Fruit fly (Drosophila melanogaster) whole organism, embryonic: ENCODE results near the gene CG31388.

Source experiments
- Aef1 ChIP-seq: fragments of 200-800 bp; sonication (Bioruptor generic); IDR thresholded peaks from 3 replicates; pipeline ENCODE4 v1.3.6; 2022; ENCODE audit warnings: missing biosample characterization, missing genetic modification characterization
- Bdp1 ChIP-seq: fragments of 200-800 bp; sonication (Bioruptor generic); optimal IDR thresholded peaks from 3 replicates; lab custom pipeline; 2016; ENCODE audit warnings: missing biosample characterization, missing genetic modification characterization
- CG10979 ChIP-seq: fragments of 200-800 bp; sonication (Bioruptor generic); optimal IDR thresholded peaks from 2 replicates; lab custom pipeline; 2018; ENCODE audit warnings: missing biosample characterization, mild to moderate bottlenecking, missing genetic modification characterization, moderate library complexity
- CG12236 ChIP-seq: fragments of 200-800 bp; sonication (Bioruptor generic); optimal IDR thresholded peaks from 2 replicates; lab custom pipeline; 2016; ENCODE audit warnings: missing biosample characterization, missing genetic modification characterization
- CG15073 ChIP-seq: fragments of 200-800 bp; sonication (Bioruptor generic); optimal IDR thresholded peaks from 2 replicates; lab custom pipeline; 2016; ENCODE audit warnings: missing biosample characterization, missing genetic modification characterization
- CG15696 ChIP-seq: fragments of 200-800 bp; sonication (Bioruptor generic); optimal IDR thresholded peaks from 2 replicates; lab custom pipeline; 2019; ENCODE audit warnings: missing biosample characterization, mild to moderate bottlenecking, missing genetic modification characterization, moderate library complexity
- CG18011 ChIP-seq: fragments of 200-800 bp; sonication (Bioruptor generic); optimal IDR thresholded peaks from 2 replicates; lab custom pipeline; 2017; ENCODE audit warnings: missing biosample characterization, missing genetic modification characterization, mild to moderate bottlenecking, moderate library complexity, missing genotype
- CG32772 ChIP-seq: fragments of 200-800 bp; sonication (Bioruptor generic); IDR thresholded peaks from 2 replicates; pipeline ENCODE4 v1.3.6; 2022; ENCODE audit warnings: missing biosample characterization, missing genetic modification characterization
- CG4730 ChIP-seq: fragments of 200-800 bp; sonication (Bioruptor generic); IDR thresholded peaks from 2 replicates; pipeline ENCODE4 v1.3.6; 2022; ENCODE audit warnings: missing biosample characterization, missing genetic modification characterization
- CG7372 ChIP-seq: fragments of 200-800 bp; sonication (Bioruptor generic); IDR thresholded peaks from 2 replicates; pipeline ENCODE4 v1.3.6; 2022; ENCODE audit warnings: missing biosample characterization, missing genetic modification characterization
- CG8281 ChIP-seq: fragments of 200-800 bp; sonication (Bioruptor generic); optimal IDR thresholded peaks from 2 replicates; lab custom pipeline; 2018; ENCODE audit warnings: missing biosample characterization, mild to moderate bottlenecking, missing genetic modification characterization, moderate library complexity
- Drgx ChIP-seq: fragments of 200-800 bp; sonication (Bioruptor generic); IDR thresholded peaks from 2 replicates; pipeline ENCODE4 v1.3.6; 2022; ENCODE audit warnings: missing biosample characterization, missing genetic modification characterization
- Jarid2 ChIP-seq: fragments of 200-800 bp; sonication (Bioruptor generic); optimal IDR thresholded peaks from 3 replicates; lab custom pipeline; 2017; ENCODE audit warnings: mild to moderate bottlenecking, missing biosample characterization, missing genetic modification reagents, missing genetic modification characterization
- Lpt ChIP-seq: fragments of >200 bp; optimal IDR thresholded peaks from 2 replicates; lab custom pipeline; 2018; ENCODE audit warnings: missing biosample characterization, missing genetic modification characterization
- MESR4 ChIP-seq: fragments of 200-800 bp; sonication (Bioruptor generic); optimal IDR thresholded peaks from 2 replicates; lab custom pipeline; 2018; ENCODE audit warnings: missing biosample characterization, mild to moderate bottlenecking, missing genetic modification characterization, moderate library complexity
- Mrtf ChIP-seq: fragments of 200-800 bp; sonication (Bioruptor generic); IDR thresholded peaks from 3 replicates; pipeline ENCODE4 v1.3.6; 2022; ENCODE audit warnings: missing biosample characterization, missing genetic modification characterization
- NFAT ChIP-seq: fragments of 200-800 bp; sonication (Bioruptor generic); IDR thresholded peaks from 2 replicates; pipeline ENCODE4 v1.3.6; 2022; ENCODE audit warnings: missing biosample characterization, missing genetic modification characterization
- Nf-YB ChIP-seq: fragments of 200-800 bp; sonication (Bioruptor generic); optimal IDR thresholded peaks from 3 replicates; lab custom pipeline; 2019; ENCODE audit warnings: missing biosample characterization, mild to moderate bottlenecking, missing genetic modification characterization, moderate library complexity
- Oli ChIP-seq: fragments of 200-800 bp; sonication (Bioruptor generic); optimal IDR thresholded peaks from 2 replicates; lab custom pipeline; 2018; ENCODE audit warnings: missing biosample characterization, mild to moderate bottlenecking, missing genetic modification characterization, moderate library complexity
- Pdp1 ChIP-seq, 2 experiments: fragments of 200-800 bp; sonication (Bioruptor generic); optimal IDR thresholded peaks; 3 replicates each; lab custom pipeline; 2016; ENCODE audit warnings: missing biosample characterization in 2 of 2, missing genetic modification characterization in 2 of 2, mild to moderate bottlenecking in 1 of 2, moderate library complexity in 1 of 2
- Rfx ChIP-seq: fragments of 200-800 bp; sonication (Bioruptor generic); IDR thresholded peaks from 2 replicates; pipeline ENCODE4 v1.3.6; 2022; ENCODE audit warnings: missing biosample characterization, missing genetic modification characterization
- Vsx1 ChIP-seq: fragments of 200-800 bp; sonication (Bioruptor generic); optimal IDR thresholded peaks from 2 replicates; lab custom pipeline; 2017; ENCODE audit warnings: missing biosample characterization, mild to moderate bottlenecking, missing genetic modification characterization, missing genetic modification reagents
- ap ChIP-seq: fragments of 200-800 bp; sonication (Bioruptor generic); IDR thresholded peaks from 2 replicates; pipeline ENCODE4 v1.3.6; 2022; ENCODE audit warnings: missing biosample characterization, missing genetic modification characterization
- ato ChIP-seq: fragments of 200-800 bp; sonication (Bioruptor generic); IDR thresholded peaks from 2 replicates; pipeline ENCODE4 v1.3.6; 2022; ENCODE audit warnings: missing biosample characterization, missing genetic modification characterization; ENCODE audit not compliant: partially characterized antibody
- bigmax ChIP-seq: fragments of 200-800 bp; sonication (Bioruptor generic); optimal IDR thresholded peaks from 2 replicates; lab custom pipeline; 2018; ENCODE audit warnings: missing biosample characterization, mild to moderate bottlenecking, missing genetic modification characterization
- br ChIP-seq: fragments of >200 bp; optimal IDR thresholded peaks from 2 replicates; lab custom pipeline; 2017
- btn ChIP-seq: fragments of 200-800 bp; sonication (Bioruptor generic); optimal IDR thresholded peaks from 2 replicates; lab custom pipeline; 2016; ENCODE audit warnings: missing biosample characterization, missing genetic modification characterization
- crol ChIP-seq: fragments of 200-800 bp; sonication (Bioruptor generic); IDR thresholded peaks from 2 replicates; pipeline ENCODE4 v1.3.6; 2022; ENCODE audit warnings: missing biosample characterization, missing genetic modification characterization
- da ChIP-seq: fragments of 200-800 bp; sonication (Bioruptor generic); optimal IDR thresholded peaks from 2 replicates; lab custom pipeline; 2016; ENCODE audit warnings: missing biosample characterization, missing genetic modification characterization
- dmrt99B ChIP-seq: fragments of 200-800 bp; sonication (Bioruptor generic); optimal IDR thresholded peaks from 2 replicates; lab custom pipeline; 2018; ENCODE audit warnings: missing biosample characterization, mild to moderate bottlenecking, missing genetic modification characterization, moderate library complexity
- dysf ChIP-seq: fragments of 200-800 bp; sonication (Bioruptor generic); IDR thresholded peaks from 3 replicates; pipeline ENCODE4 v1.3.6; 2022; ENCODE audit warnings: missing biosample characterization, missing genetic modification characterization
- en ChIP-seq: fragments of 200-800 bp; sonication (Bioruptor generic); optimal IDR thresholded peaks from 2 replicates; lab custom pipeline; 2016; ENCODE audit warnings: missing biosample characterization, missing genetic modification characterization
- ftz-f1 ChIP-seq: fragments of 200-800 bp; sonication (Bioruptor generic); optimal IDR thresholded peaks from 2 replicates; lab custom pipeline; 2016; ENCODE audit warnings: missing biosample characterization, missing genetic modification characterization
- gro ChIP-seq: fragments of 200-800 bp; sonication (Bioruptor generic); optimal IDR thresholded peaks from 2 replicates; lab custom pipeline; 2016; ENCODE audit warnings: missing biosample characterization, missing genetic modification characterization
- jigr1 ChIP-seq: fragments of 200-800 bp; sonication (Bioruptor generic); IDR thresholded peaks from 3 replicates; pipeline ENCODE4 v1.3.6; 2022; ENCODE audit warnings: missing biosample characterization, missing genetic modification characterization
- ken ChIP-seq: fragments of 200-800 bp; sonication (Bioruptor generic); IDR thresholded peaks from 3 replicates; pipeline ENCODE4 v1.3.6; 2022; ENCODE audit warnings: missing biosample characterization, missing genetic modification characterization
- lilli ChIP-seq: fragments of 200-800 bp; sonication (Bioruptor generic); optimal IDR thresholded peaks from 3 replicates; lab custom pipeline; 2016; ENCODE audit warnings: missing biosample characterization, missing genetic modification characterization
- lov ChIP-seq, 2 experiments: fragments of 200-800 bp in 1 of 2; fragments of >200 bp in 1 of 2; sonication (Bioruptor generic) in 1 of 2; IDR thresholded peaks in 1 of 2; optimal IDR thresholded peaks in 1 of 2; 2 replicates in 1 of 2; 3 replicates in 1 of 2; pipeline versions ENCODE4 v1.3.6 to Lab custom; 2017 to 2022; ENCODE audit warnings: missing biosample characterization in 1 of 2, missing genetic modification characterization in 1 of 2
- nau ChIP-seq: fragments of 200-800 bp; sonication (Bioruptor generic); optimal IDR thresholded peaks from 3 replicates; lab custom pipeline; 2017; ENCODE audit warnings: missing biosample characterization, mild to moderate bottlenecking, missing genetic modification characterization, missing genetic modification reagents
- pan ChIP-seq, 4 experiments: fragments of >200 bp in 3 of 4; fragments of 200-800 bp in 1 of 4; sonication (Bioruptor generic) in 1 of 4; optimal IDR thresholded peaks in 3 of 4; IDR thresholded peaks in 1 of 4; 2 replicates each; pipeline versions ENCODE4 v1.3.6 to Lab custom; 2017 to 2022; ENCODE audit warnings: missing biosample characterization in 2 of 4, missing genetic modification characterization in 2 of 4, mixed read lengths in 1 of 4
- phol ChIP-seq: fragments of 200-800 bp; sonication (Bioruptor generic); optimal IDR thresholded peaks from 3 replicates; lab custom pipeline; 2018; ENCODE audit warnings: missing biosample characterization, mild to moderate bottlenecking, missing genetic modification characterization, moderate library complexity
- row ChIP-seq: fragments of 200-800 bp; sonication (Bioruptor generic); IDR thresholded peaks from 3 replicates; pipeline ENCODE4 v1.3.6; 2022; ENCODE audit warnings: missing biosample characterization, missing genetic modification characterization
- scrt ChIP-seq: fragments of 200-800 bp; sonication (Bioruptor generic); optimal IDR thresholded peaks from 2 replicates; lab custom pipeline; 2018; ENCODE audit warnings: missing biosample characterization, mild to moderate bottlenecking, missing genetic modification characterization, moderate library complexity
- stwl ChIP-seq: fragments of 200-800 bp; sonication (Bioruptor generic); optimal IDR thresholded peaks from 3 replicates; lab custom pipeline; 2018; ENCODE audit warnings: missing biosample characterization, mild to moderate bottlenecking, missing genetic modification characterization, moderate library complexity
- tll ChIP-seq, 2 experiments: fragments of 200-800 bp in 1 of 2; fragments of >200 bp in 1 of 2; sonication (Bioruptor generic) in 1 of 2; optimal IDR thresholded peaks; 2 replicates each; lab custom pipeline; 2017 to 2019; ENCODE audit warnings: missing biosample characterization in 2 of 2, missing genetic modification characterization in 2 of 2, mild to moderate bottlenecking in 1 of 2, moderate library complexity in 1 of 2
- ttk ChIP-seq: fragments of 200-800 bp; sonication (Bioruptor generic); IDR thresholded peaks from 2 replicates; pipeline ENCODE4 v2.1.2; 2022; ENCODE audit warnings: missing biosample characterization, missing genetic modification characterization
- vnd ChIP-seq: fragments of 200-800 bp; sonication (Bioruptor generic); IDR thresholded peaks from 3 replicates; pipeline ENCODE4 v1.3.6; 2022; ENCODE audit warnings: missing biosample characterization, missing genetic modification characterization; ENCODE audit not compliant: partially characterized antibody
- wdn ChIP-seq: fragments of 200-800 bp; sonication (Bioruptor generic); IDR thresholded peaks from 2 replicates; pipeline ENCODE4 v1.3.6; 2022; ENCODE audit warnings: missing biosample characterization, missing genetic modification characterization

The CG31388 gene

dm6 chr3R:11221437-11222230 lies 16.0 kb upstream of the CG31388 start, which contains the start of the genes CG6693 and RpL3 (continued):
- TF ChIP-seq Oli (tag; lab: Kevin White, UChicago) (peak; percentile 67), tll (GFP tag; optimal IDR thresholded peaks at IDR 0.05; lab: Kevin White, UChicago) (no peak), row (GFP tag; lab: Robert Waterston, UW) (peak; percentile 36), CG4730 (peak; percentile 38), jigr1 (GFP tag; lab: Robert Waterston, UW) (no peak), CG12236 (GFP tag; lab: Kevin White, UChicago) (peak; percentile 57), Jarid2 (GFP tag; lab: Kevin White, UChicago) (peak; percentile 85), ken (peak; percentile 58; the same call in 2 of the 3 replicates), ftz-f1 (GFP tag; lab: Kevin White, UChicago) (no peak), CG15696 (tag; lab: Kevin White, UChicago) (peak; percentile 42), pan (optimal IDR thresholded peaks at IDR 0.05; lab: Kevin White, UChicago) (no peak), pan (GFP tag; optimal IDR thresholded peaks at IDR 0.05 in 1 of 2, IDR thresholded peaks at IDR 0.05 in 1 of 2) (peak in 1 of 2 experiments; percentile 73), lov (optimal IDR thresholded peaks at IDR 0.05; lab: Kevin White, UChicago) (no peak), lov (GFP tag; IDR thresholded peaks at IDR 0.05; lab: Robert Waterston, UW) (peak; percentile 91), Aef1 (GFP tag; lab: Robert Waterston, UW) (no peak; the same call in 2 of the 3 replicates), gro (GFP tag; lab: Kevin White, UChicago) (peak; percentile 87), CG32772 (GFP tag; lab: Robert Waterston, UW) (no peak), en (GFP tag; lab: Kevin White, UChicago) (no peak), ttk (GFP tag; lab: Robert Waterston, UW) (peak; percentile 55), stwl (peak; percentile 49), CG18011 (GFP tag; lab: Kevin White, UChicago) (peak; percentile 24), phol (tag; lab: Kevin White, UChicago) (peak; percentile 90), btn (GFP tag; lab: Kevin White, UChicago) (peak; percentile 47), nau (GFP tag; lab: Kevin White, UChicago) (no peak), Lpt (GFP tag; lab: Kevin White, UChicago) (no peak), Rfx (peak; percentile 82), vnd (GFP tag; lab: Robert Waterston, UW) (no peak), CG10979 (tag; lab: Kevin White, UChicago) (peak; percentile 64), ap (GFP tag; lab: Robert Waterston, UW) (peak; percentile 43; the same call in 1 of the 2 replicates), crol (GFP tag; lab: Robert Waterston, UW) (no peak; the same call in 1 of the 2 replicates), Vsx1 (GFP tag; lab: Kevin White, UChicago) (peak; percentile 77), Nf-YB (GFP tag; lab: Kevin White, UChicago) (peak; percentile 56), br (lab: Kevin White, UChicago) (no peak), CG7372 (GFP tag; lab: Robert Waterston, UW) (no peak), Mrtf (GFP tag; lab: Robert Waterston, UW) (peak; percentile 51; the same call in 1 of the 3 replicates), CG15073 (no peak), CG8281 (tag; lab: Kevin White, UChicago) (peak; percentile 30), Drgx (GFP tag; lab: Robert Waterston, UW) (peak; percentile 47; the same call in 1 of the 2 replicates), bigmax (peak; percentile 99), wdn (GFP tag; lab: Robert Waterston, UW) (peak; percentile 52; the same call in 1 of the 2 replicates), NFAT (GFP tag; lab: Robert Waterston, UW) (peak; percentile 88), ato (peak; percentile 57), dmrt99B (tag; lab: Kevin White, UChicago) (peak; percentile 68), da (no peak), lilli (peak; percentile 90), Pdp1 (GFP tag; optimal IDR thresholded peaks at IDR 0.05; lab: Kevin White, UChicago) (peak; percentile 50 to 82), scrt (GFP tag; lab: Kevin White, UChicago) (peak; percentile 84), MESR4 (peak; percentile 98), dysf (GFP tag; lab: Robert Waterston, UW) (peak; percentile 43; the same call in 2 of the 3 replicates), Bdp1 (GFP tag; lab: Kevin White, UChicago) (peak; percentile 50)
